Worm (Caenorhabditis elegans) whole organism, L3 larva: ENCODE results near the gene sto-2.

ENCODE experiments used
- ZK546.5 ChIP-seq: sonication (generic microtip); optimal IDR thresholded peaks from 2 replicates; lab custom pipeline; 2017; ENCODE audit warnings: missing biosample characterization, missing genetic modification characterization
- ama-1 ChIP-seq: fragments of 150-350 bp; optimal IDR thresholded peaks from 2 replicates; lab custom pipeline; 2018
- ceh-16 ChIP-seq: sonication (generic microtip); optimal IDR thresholded peaks from 2 replicates; lab custom pipeline; 2017; ENCODE audit warnings: missing biosample characterization, missing genetic modification characterization
- ceh-28 ChIP-seq: fragments of 150-350 bp; optimal IDR thresholded peaks from 2 replicates; lab custom pipeline; 2014; ENCODE audit warnings: missing biosample characterization, missing genetic modification reagents, missing genetic modification characterization
- ceh-9 ChIP-seq: sonication (generic microtip); optimal IDR thresholded peaks from 2 replicates; lab custom pipeline; 2018; ENCODE audit warnings: missing biosample characterization, missing genetic modification characterization
- egl-27 ChIP-seq: sonication (generic microtip); optimal IDR thresholded peaks from 4 replicates; lab custom pipeline; 2017; ENCODE audit warnings: missing biosample characterization, missing genetic modification reagents, missing genetic modification characterization
- elt-2 ChIP-seq: sonication (generic microtip); optimal IDR thresholded peaks from 2 replicates; lab custom pipeline; 2016; ENCODE audit warnings: missing genetic modification reagents, mild to moderate bottlenecking, missing genetic modification characterization, missing compliant biosample characterization
- elt-3 ChIP-seq, 3 experiments: fragments of 150-350 bp in 1 of 3; sonication (generic microtip) in 2 of 3; optimal IDR thresholded peaks; 2 replicates in 2 of 3; 4 replicates in 1 of 3; lab custom pipeline; 2014 to 2017; ENCODE audit warnings: missing biosample characterization in 3 of 3, missing genetic modification characterization in 3 of 3
- fkh-2 ChIP-seq: fragments of 150-350 bp; optimal IDR thresholded peaks from 2 replicates; lab custom pipeline; 2014; ENCODE audit warnings: missing biosample characterization, missing genetic modification reagents, missing genetic modification characterization
- hmg-11 ChIP-seq: sonication (generic microtip); optimal IDR thresholded peaks from 2 replicates; lab custom pipeline; 2016; ENCODE audit warnings: missing genetic modification characterization, missing compliant biosample characterization
- jun-1 ChIP-seq: fragments of 150-350 bp; optimal IDR thresholded peaks from 2 replicates; lab custom pipeline; 2014; ENCODE audit warnings: missing biosample characterization, missing genetic modification reagents, missing genetic modification characterization
- lin-39 ChIP-seq: fragments of 150-350 bp; optimal IDR thresholded peaks from 2 replicates; lab custom pipeline; 2018; ENCODE audit warnings: missing biosample characterization, missing genetic modification reagents, missing genetic modification characterization
- mml-1 ChIP-seq: fragments of 150-350 bp; sonication (generic microtip); optimal IDR thresholded peaks from 3 replicates; lab custom pipeline; 2014; ENCODE audit warnings: missing biosample characterization, missing genetic modification characterization
- nhr-11 ChIP-seq: fragments of 150-350 bp; optimal IDR thresholded peaks from 2 replicates; lab custom pipeline; 2014; ENCODE audit warnings: missing biosample characterization, missing genetic modification characterization
- nhr-43 ChIP-seq: sonication (generic microtip); optimal IDR thresholded peaks from 2 replicates; lab custom pipeline; 2016; ENCODE audit warnings: mild to moderate bottlenecking, missing genetic modification characterization, missing compliant biosample characterization; ENCODE audit not compliant: poor library complexity, severe bottlenecking
- pqm-1 ChIP-seq: fragments of 150-350 bp; optimal IDR thresholded peaks from 2 replicates; lab custom pipeline; 2017; ENCODE audit warnings: missing biosample characterization, missing genetic modification characterization, inconsistent platforms
- sea-2 ChIP-seq: fragments of 150-350 bp; sonication (generic microtip); optimal IDR thresholded peaks from 4 replicates; lab custom pipeline; 2014; ENCODE audit warnings: missing biosample characterization, missing genetic modification reagents, missing genetic modification characterization
- skn-1 ChIP-seq: fragments of 150-350 bp; optimal IDR thresholded peaks from 2 replicates; lab custom pipeline; 2014; ENCODE audit warnings: missing biosample characterization, missing genetic modification characterization
- unc-39 ChIP-seq: sonication (generic microtip); optimal IDR thresholded peaks from 4 replicates; lab custom pipeline; 2017; ENCODE audit warnings: missing biosample characterization, missing genetic modification characterization
- unc-62 ChIP-seq: fragments of 150-350 bp; sonication (generic microtip); optimal IDR thresholded peaks from 4 replicates; lab custom pipeline; 2014; ENCODE audit warnings: missing biosample characterization, missing genetic modification reagents, missing genetic modification characterization
- ztf-11 ChIP-seq: fragments of 150-350 bp; optimal IDR thresholded peaks from 2 replicates; lab custom pipeline; 2014; ENCODE audit warnings: missing biosample characterization, missing genetic modification characterization
- ztf-4 ChIP-seq: fragments of 150-350 bp; optimal IDR thresholded peaks from 2 replicates; lab custom pipeline; 2014; ENCODE audit warnings: missing biosample characterization, missing genetic modification characterization

The sto-2 gene

ce11 chrX:5263585-5263984, 59.6 kb downstream of the sto-2 start:
- TF ChIP-seq mml-1, result no peak
- no peak for TF ChIP-seq ama-1 (lab: Kevin White, UChicago)
- no peak for TF ChIP-seq ceh-9 (tag; lab: Kevin White, UChicago)
- no peak for TF ChIP-seq nhr-43 (tag; lab: Kevin White, UChicago)
- TF ChIP-seq unc-62 (GFP tag; lab: Kevin White, UChicago), result no peak
- no peak for TF ChIP-seq ceh-28 (tag; lab: Kevin White, UChicago)
- no peak for TF ChIP-seq hmg-11 (tag; lab: Kevin White, UChicago)

ce11 chrX:5262033-5262432, 61.2 kb downstream of the sto-2 start:
- TF ChIP-seq elt-2 (peak; percentile 64), skn-1 (tag; lab: Kevin White, UChicago) (no peak), fkh-2 (tag; lab: Kevin White, UChicago) (no peak), pqm-1 (peak; percentile 32), nhr-11 (tag; lab: Kevin White, UChicago) (no peak), ceh-16 (tag; lab: Kevin White, UChicago) (no peak)
- TF ChIP-seq, all 47 proteins: peak for 2

- TF ChIP-seq elt-2, result no peak
- no peak for TF ChIP-seq egl-27
- TF ChIP-seq pqm-1, result no peak
- TF ChIP-seq unc-62 (GFP tag; lab: Kevin White, UChicago), result no peak
- no peak for TF ChIP-seq unc-39 (tag; lab: Kevin White, UChicago)
- no peak for TF ChIP-seq ZK546.5 (tag; lab: Kevin White, UChicago)
- no peak for TF ChIP-seq ztf-11 (tag; lab: Kevin White, UChicago)
- TF ChIP-seq ama-1 (lab: Kevin White, UChicago), result no peak
- TF ChIP-seq sea-2 (GFP tag; lab: Kevin White, UChicago), result no peak
- TF ChIP-seq elt-3 (tag; optimal IDR thresholded peaks at IDR 0.05; lab: Kevin White, UChicago), result no peak
- TF ChIP-seq jun-1 (tag; lab: Kevin White, UChicago), result no peak
- no peak for TF ChIP-seq ztf-4 (tag; lab: Kevin White, UChicago)
- TF ChIP-seq lin-39, result no peak
- no peak for TF ChIP-seq hmg-11 (tag; lab: Kevin White, UChicago)
These were observed 62.8 kb downstream of the sto-2 start for ce11 chrX:5260389-5260788.
